Worm (Caenorhabditis elegans): ENCODE results near the gene T24C2.5.
A peak's percentile ranks its signal among the peaks of the same experiment; 100 is the strongest.

The T24C2.5 gene

DNA sequence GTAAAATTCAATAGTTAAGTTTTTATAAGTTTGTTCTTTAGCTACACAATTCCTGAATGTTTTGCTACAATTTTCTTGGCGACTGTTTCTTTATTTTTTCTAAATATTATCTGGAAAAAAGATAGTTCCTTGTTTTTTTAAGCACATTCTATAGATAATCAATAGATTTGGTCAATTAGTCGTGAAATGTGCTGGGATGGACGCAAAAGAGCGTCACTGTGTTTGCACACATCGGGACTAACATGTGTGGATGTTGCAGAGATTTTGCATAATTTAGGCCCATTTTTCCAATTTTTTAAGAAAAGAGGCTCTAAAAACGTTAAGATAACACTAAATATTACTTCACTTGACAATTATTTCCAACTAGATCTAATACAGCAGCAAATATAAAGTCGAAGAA lies 20.8 kb upstream of the T24C2.5 start:
- TF ChIP-seq ahr-1 (tag; optimal IDR thresholded peaks at IDR 0.05) = no peak
- no peak for TF ChIP-seq ztf-16 (tag; optimal IDR thresholded peaks at IDR 0.05)
- peak; percentile 95 for TF ChIP-seq ceh-48 (tag; optimal IDR thresholded peaks at IDR 0.05)
- TF ChIP-seq ceh-34 (tag; optimal IDR thresholded peaks at IDR 0.05) = no peak
- peak; percentile 32 for TF ChIP-seq ttx-3 (tag; optimal IDR thresholded peaks at IDR 0.05)
- peak; percentile 77 for TF ChIP-seq unc-42 (tag; optimal IDR thresholded peaks at IDR 0.05)
- TF ChIP-seq hlh-15 (tag; optimal IDR thresholded peaks at IDR 0.05) = no peak
- TF ChIP-seq elt-2 (tag; optimal IDR thresholded peaks at IDR 0.05) = no peak
- TF ChIP-seq ceh-22 (tag; optimal IDR thresholded peaks at IDR 0.05) = no peak
- TF ChIP-seq unc-55 (GFP tag; optimal IDR thresholded peaks at IDR 0.05) = no peak
- TF ChIP-seq sdc-2 (tag; optimal IDR thresholded peaks at IDR 0.05) = peak; percentile 24
- no peak for TF ChIP-seq C38D4.7 (GFP tag; optimal IDR thresholded peaks at IDR 0.05)
- no peak for TF ChIP-seq ets-4 (tag; optimal IDR thresholded peaks at IDR 0.05)
- no peak for TF ChIP-seq nhr-232 (tag; optimal IDR thresholded peaks at IDR 0.05)
- TF ChIP-seq ceh-24 (tag; optimal IDR thresholded peaks at IDR 0.05) = no peak

DNA sequence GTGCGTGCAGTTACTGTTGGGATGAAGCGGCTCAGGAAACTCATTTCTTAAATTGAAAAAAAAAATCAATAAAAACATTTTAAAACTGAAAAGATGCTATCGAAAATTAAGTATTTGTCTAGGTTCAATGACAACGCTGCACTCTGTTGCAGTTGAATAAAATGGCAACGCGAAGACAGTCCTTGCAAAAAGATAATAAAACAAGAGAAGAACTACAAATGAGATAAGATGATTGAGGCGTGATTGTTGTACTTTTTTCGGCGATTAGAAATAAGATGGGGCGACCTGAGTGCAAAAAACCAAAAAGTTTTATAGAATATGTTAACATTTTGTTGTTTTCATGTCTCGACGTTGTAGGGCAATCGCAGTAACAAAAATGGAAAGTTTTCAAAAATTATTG lies 19.2 kb upstream of the T24C2.5 start, which contains the start of gene gcsh-1:
gcsh-1 (minus strand) TSS at position 46 of the 400 bp plus-strand sequence.
- TF ChIP-seq lin-11 (tag; optimal IDR thresholded peaks at IDR 0.05) (no peak), fkh-6 (tag; optimal IDR thresholded peaks at IDR 0.05) (no peak), elt-2 (tag; optimal IDR thresholded peaks at IDR 0.05) (peak; percentile 53), rnt-1 (tag; optimal IDR thresholded peaks at IDR 0.05) (no peak), tbx-2 (tag; optimal IDR thresholded peaks at IDR 0.05) (no peak), ets-4 (tag; optimal IDR thresholded peaks at IDR 0.05) (no peak), dve-1 (tag; optimal IDR thresholded peaks at IDR 0.05) (no peak), tbx-7 (tag; optimal IDR thresholded peaks at IDR 0.05) (no peak)

DNA sequence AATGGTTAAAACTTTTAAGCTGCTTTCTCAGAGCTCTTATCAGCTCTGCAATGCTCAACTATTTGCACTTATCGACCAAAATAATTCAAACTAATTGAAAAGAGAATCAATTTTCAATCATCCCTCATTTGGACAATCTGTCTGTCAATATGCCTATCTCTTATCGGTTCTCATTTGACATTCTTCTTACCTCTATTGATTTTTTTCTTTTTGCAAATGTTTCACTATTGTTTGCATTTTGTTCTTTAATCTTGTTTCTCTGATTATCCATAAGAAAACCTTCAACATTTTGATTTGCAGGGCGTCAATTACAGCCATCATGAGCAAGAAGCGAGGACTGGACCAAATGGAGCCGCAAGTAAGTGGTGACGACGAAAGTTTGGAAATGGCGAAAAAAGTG lies 17.7 kb upstream of the T24C2.5 start, which contains the start of gene D1025.10:
D1025.10 (plus strand) TSS at position 301 of the 400 bp plus-strand sequence.
- TF ChIP-seq elt-2 (tag; optimal IDR thresholded peaks at IDR 0.05) = no peak
- no peak for TF ChIP-seq Y22D7AL.16 (tag; optimal IDR thresholded peaks at IDR 0.05)
- TF ChIP-seq tbx-7 (tag; optimal IDR thresholded peaks at IDR 0.05) = no peak
- no peak for TF ChIP-seq ahr-1 (tag; optimal IDR thresholded peaks at IDR 0.05)
- no peak for TF ChIP-seq fax-1 (tag; optimal IDR thresholded peaks at IDR 0.05)

DNA sequence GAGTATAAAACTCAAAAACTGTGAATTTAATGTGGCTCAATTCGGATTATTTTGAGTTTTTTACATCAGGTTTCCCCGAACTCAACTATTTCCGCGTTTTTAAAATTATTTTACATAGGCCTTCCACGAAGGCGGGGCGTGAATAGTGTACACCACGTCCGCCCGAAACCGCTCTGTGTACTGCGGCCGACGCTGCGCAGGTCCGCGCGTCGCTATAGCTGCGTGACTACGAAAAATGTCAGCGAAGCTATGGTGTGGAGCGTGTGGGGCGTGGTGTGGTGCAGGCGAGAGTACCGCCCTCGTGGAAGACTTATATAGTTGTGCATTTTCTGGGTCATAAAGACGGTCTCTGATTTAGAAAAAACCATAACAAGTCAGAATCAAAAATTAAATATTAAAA lies 16.4 kb upstream of the T24C2.5 start:
- no peak for TF ChIP-seq sox-2 (GFP tag; IDR thresholded peaks at IDR 0.05)
- TF ChIP-seq ceh-24 (tag; optimal IDR thresholded peaks at IDR 0.05) = no peak
- no peak for TF ChIP-seq C38D4.7 (GFP tag; optimal IDR thresholded peaks at IDR 0.05)
- TF ChIP-seq unc-55 (GFP tag; optimal IDR thresholded peaks at IDR 0.05) = no peak
- TF ChIP-seq nhr-11 (tag; optimal IDR thresholded peaks at IDR 0.05) = no peak
- TF ChIP-seq K09A11.1 (tag; optimal IDR thresholded peaks at IDR 0.05; ENCODE audit: insufficient read depth) = no peak
- TF ChIP-seq hlh-13 (GFP tag; optimal IDR thresholded peaks at IDR 0.05) = no peak
- TF ChIP-seq T23F11.4 (GFP tag; optimal IDR thresholded peaks at IDR 0.05) = no peak
- no peak for TF ChIP-seq pha-4 (tag; optimal IDR thresholded peaks at IDR 0.05)
- TF ChIP-seq madf-2 (tag; optimal IDR thresholded peaks at IDR 0.05) = no peak
- TF ChIP-seq eyg-1 (tag; optimal IDR thresholded peaks at IDR 0.05) = no peak
- no peak for TF ChIP-seq Y22D7AL.16 (tag; optimal IDR thresholded peaks at IDR 0.05)
- no peak for TF ChIP-seq unc-3 (GFP tag; conservative IDR thresholded peaks at IDR 0.05)
- TF ChIP-seq unc-3 (tag; optimal IDR thresholded peaks at IDR 0.05) = no peak
- TF ChIP-seq pat-9 (tag; optimal IDR thresholded peaks at IDR 0.05) = no peak
- no peak for TF ChIP-seq hlh-30 (tag; optimal IDR thresholded peaks at IDR 0.05; ENCODE audit: insufficient read depth)
- TF ChIP-seq hlh-15 (tag; optimal IDR thresholded peaks at IDR 0.05) = no peak
- no peak for TF ChIP-seq ref-2 (tag; optimal IDR thresholded peaks at IDR 0.05)
